Worm (Caenorhabditis elegans) whole organism, dauer: ENCODE results near the gene F22D3.4.

Source experiments
- unc-62 ChIP-seq: sonication (generic microtip); optimal IDR thresholded peaks from 2 replicates; lab custom pipeline; 2017; ENCODE audit warnings: missing biosample characterization, missing genetic modification reagents, missing genetic modification characterization

F22D3.4 gene

ce11 chrII:6939873-6940272 lies 12.5 kb upstream of the F22D3.4 start:
- no peak for TF ChIP-seq unc-62 (GFP tag; lab: Kevin White, UChicago)

- no peak for TF ChIP-seq unc-62 (GFP tag; lab: Kevin White, UChicago)
Observed at ce11 chrII:6937057-6937456, 9.7 kb upstream of the F22D3.4 start.

ce11 chrII:6936528-6936927 lies 9.1 kb upstream of the F22D3.4 start:
- no peak for TF ChIP-seq unc-62 (GFP tag; lab: Kevin White, UChicago)

- no peak for TF ChIP-seq unc-62 (GFP tag; lab: Kevin White, UChicago)
Observed at ce11 chrII:6935975-6936374, 8.6 kb upstream of the F22D3.4 start.

DNA sequence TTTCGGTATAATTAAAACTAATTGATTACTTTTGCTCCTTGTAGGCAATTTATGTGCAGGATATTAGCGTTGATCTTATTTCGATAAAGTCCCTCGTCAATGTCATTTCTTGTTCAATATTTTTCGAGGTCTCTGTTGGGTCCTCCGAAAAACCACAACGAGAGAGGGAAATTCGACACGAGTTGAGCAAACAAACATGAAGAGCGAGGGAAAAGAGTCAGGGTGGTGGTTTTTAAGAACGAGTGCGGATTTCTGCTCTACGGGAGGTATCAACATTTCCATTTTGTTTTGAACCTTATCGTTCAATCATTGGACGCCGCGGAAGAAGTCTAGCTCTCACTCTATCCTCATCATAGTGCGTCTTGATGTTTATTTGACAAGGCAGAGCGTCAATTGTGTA lies 7.3 kb upstream of the F22D3.4 start:
- no peak for TF ChIP-seq unc-62 (GFP tag; lab: Kevin White, UChicago)

DNA sequence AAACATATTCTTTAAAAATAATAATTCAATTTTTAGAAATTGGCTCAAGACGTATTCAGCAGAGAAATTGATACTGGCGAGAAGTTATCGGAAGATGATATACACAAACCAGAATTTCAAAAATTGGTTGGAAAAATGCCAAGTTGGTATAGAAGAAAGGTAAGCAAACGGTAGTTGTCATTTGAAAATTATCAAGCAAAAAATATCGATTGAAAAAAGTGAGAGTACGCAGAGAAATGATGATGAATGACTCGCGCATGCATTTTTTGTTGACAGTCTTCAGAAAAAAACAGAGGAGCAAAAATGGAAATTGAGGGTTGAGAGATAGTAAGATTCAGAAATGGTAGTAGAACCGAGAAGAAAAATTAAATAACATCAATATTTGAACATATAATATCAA lies 5.6 kb upstream of the F22D3.4 start:
- TF ChIP-seq unc-62 (GFP tag; lab: Kevin White, UChicago) = no peak

DNA sequence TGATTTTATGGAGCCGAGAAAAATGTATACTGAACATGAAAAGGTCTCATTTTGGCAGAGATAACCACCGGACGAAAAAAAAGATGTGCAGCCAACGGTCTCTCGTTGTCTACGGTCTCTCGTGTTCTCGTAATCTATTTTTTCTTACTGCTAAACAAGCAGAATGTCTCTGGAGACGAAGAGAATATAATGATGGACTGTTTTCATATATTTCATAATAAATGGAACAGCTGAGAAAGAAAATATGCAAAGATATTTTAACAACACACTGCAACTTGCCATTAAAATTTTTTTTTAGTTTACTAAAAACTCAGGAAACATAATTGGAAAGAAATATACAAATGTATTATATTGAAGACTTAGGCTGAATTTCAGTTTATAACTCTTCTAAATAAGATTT lies 2.7 kb upstream of the F22D3.4 start:
- TF ChIP-seq unc-62 (GFP tag; lab: Kevin White, UChicago) = no peak

ce11 chrII:6928416-6928815 lies 1.0 kb upstream of the F22D3.4 start, which contains the start of gene flcn-1:
TSS of gene flcn-1 (plus strand) at chrII:6928763.
- TF ChIP-seq unc-62 (GFP tag; lab: Kevin White, UChicago) = no peak

- TF ChIP-seq unc-62 (GFP tag; lab: Kevin White, UChicago) = no peak
Observed at ce11 chrII:6927034-6927433, 369 bp downstream of the F22D3.4 start.

- no peak for TF ChIP-seq unc-62 (GFP tag; lab: Kevin White, UChicago)
Observed at ce11 chrII:6926488-6926887, 915 bp downstream of the F22D3.4 start.

DNA sequence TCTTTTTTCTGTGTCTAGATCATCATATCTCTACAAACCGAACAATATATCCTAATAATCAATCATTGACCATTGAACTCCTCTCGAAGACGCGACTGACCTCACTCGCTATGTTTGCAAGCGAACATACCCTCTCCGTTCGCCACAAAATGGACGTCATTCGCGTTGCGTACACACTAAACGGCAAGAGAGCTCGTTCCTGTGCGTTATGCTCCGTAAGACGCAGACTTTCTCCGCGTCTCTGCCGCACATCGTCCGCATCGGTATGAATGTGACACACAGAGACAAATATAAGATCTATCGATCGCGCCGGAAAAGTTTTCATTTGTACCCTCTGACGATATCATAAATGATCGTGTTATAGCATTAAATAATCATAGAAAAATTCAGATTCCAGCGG lies 1.3 kb downstream of the F22D3.4 start:
- TF ChIP-seq unc-62 (GFP tag; lab: Kevin White, UChicago) = no peak

DNA sequence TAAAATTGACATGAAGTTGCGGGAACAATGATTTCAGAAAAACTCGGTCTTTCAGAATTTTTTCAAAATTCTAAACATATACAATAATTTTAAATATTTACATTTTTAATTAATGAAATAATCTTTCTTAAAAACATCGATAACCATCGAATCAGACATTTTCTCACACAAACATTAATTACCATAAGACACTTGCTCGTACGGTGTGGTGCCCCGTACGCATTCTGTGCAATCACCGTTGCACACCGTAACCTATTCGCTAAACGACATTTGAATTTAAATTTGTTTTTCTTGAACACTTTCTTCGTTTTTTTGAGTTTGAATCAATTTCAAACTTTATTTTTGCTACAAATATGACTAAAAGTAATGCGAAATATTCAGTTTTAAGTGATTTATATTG lies 3.6 kb downstream of the F22D3.4 start:
- TF ChIP-seq unc-62 (GFP tag; lab: Kevin White, UChicago) = no peak

DNA sequence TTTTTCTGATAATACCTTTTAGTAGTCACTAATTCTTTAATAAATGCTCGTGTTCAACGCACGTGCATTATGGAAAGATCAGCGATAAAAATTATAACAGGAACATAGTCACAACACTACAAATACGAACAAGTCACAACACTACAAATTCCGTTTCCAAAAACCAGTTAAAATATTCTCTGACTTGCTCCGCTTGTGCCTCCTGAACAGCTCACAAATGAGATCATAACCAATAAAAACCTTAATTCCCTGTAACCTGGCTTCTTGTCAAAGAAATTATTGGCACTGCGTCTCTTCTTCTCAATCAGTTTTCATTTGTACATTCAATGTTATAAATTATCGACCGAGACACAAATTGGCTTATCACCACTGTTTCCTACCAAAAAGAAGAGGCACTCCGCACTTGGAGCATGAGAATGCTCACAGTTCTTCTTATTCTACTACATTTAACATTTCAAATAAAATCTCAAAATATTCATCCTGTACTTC lies 8.0 kb downstream of the F22D3.4 start, which contains the start of gene B0252.1:
TSS of gene B0252.1 (plus strand) at position 318 of the 489 bp plus-strand sequence.
- no peak for TF ChIP-seq unc-62 (GFP tag; lab: Kevin White, UChicago)

ce11 chrII:6918862-6919261 lies 8.5 kb downstream of the F22D3.4 start, which contains the start of gene B0252.5:
TSS of gene B0252.5 (minus strand) at chrII:6918878.
- no peak for TF ChIP-seq unc-62 (GFP tag; lab: Kevin White, UChicago)

DNA sequence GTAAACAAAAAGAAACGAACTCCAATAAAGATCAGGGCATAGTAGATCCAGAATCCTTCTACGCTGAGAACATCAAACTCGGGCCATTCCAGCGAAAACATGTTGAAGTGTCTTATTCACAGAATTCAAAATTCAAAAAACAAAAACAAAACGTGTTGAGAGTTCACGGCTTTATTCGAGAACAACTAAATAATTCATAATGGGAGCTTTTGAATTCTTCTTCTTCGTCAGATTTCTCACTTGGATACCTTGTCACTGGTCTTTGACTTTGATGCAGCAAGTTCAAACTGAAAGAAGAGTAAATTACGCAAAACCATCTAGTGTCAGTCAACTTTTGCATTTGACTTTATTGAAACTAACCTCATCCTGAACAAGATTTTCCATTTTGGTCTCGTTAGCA lies 9.7 kb downstream of the F22D3.4 start, which contains the start of gene B0252.11:
TSS of gene B0252.11 (minus strand) at position 101 of the 400 bp plus-strand sequence.
- TF ChIP-seq unc-62 (GFP tag; lab: Kevin White, UChicago) = no peak

ce11 chrII:6915875-6916274 lies 11.5 kb downstream of the F22D3.4 start, which contains the start of gene B0252.8:
TSS of gene B0252.8 (plus strand) at chrII:6916166.
- no peak for TF ChIP-seq unc-62 (GFP tag; lab: Kevin White, UChicago)

- TF ChIP-seq unc-62 (GFP tag; lab: Kevin White, UChicago) = no peak
Observed at ce11 chrII:6913309-6913708, 14.1 kb downstream of the F22D3.4 start, which contains the start of gene cyn-10. TSS of gene cyn-10 (minus strand) at chrII:6913365.
